4 worm cellular contexts compared by ENCODE assay signal in the genomic region with DNA sequence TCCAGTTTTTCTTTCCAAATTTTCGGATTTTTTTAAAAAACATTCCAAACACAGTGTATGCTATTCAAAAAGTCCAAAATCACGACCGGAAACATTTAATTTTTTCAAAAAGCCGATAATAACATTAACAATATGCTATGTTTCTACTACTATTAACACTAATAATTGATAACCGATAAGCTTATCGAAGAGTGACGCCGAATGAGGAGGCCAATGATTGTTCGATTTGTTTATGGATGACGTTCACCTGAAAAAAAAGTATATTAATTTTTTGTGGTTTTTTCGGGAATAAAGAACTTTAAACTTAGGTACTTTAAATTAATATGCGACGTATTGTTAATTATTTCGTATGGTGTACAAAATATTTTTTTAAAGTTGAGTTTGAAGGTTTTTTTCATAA.
A peak's percentile ranks its signal among the peaks of the same experiment; 100 is the strongest.
TF ChIP-seq lines count a peak whose summit lies in the region.

No protein-coding gene starts in this region.

TF ChIP-seq in whole organism, L2 larva, 48 proteins besides CTCF, POLR2A, EP300 and RAD21:
- peak; percentile 78 for TF ChIP-seq fos-1 (tag; optimal IDR thresholded peaks at IDR 0.05; lab: Kevin White, UChicago)
- no peak for TF ChIP-seq dmd-4 (tag; optimal IDR thresholded peaks at IDR 0.05; lab: Kevin White, UChicago)

TF ChIP-seq in whole organism, L3 larva, 47 proteins besides CTCF, POLR2A, EP300 and RAD21:
- TF ChIP-seq nhr-77 (tag; optimal IDR thresholded peaks at IDR 0.05; lab: Kevin White, UChicago) (no peak), elt-2 (tag; optimal IDR thresholded peaks at IDR 0.05; lab: Kevin White, UChicago) (peak; percentile 75)

TF ChIP-seq in whole organism, L4 larva, 104 proteins besides CTCF, POLR2A, EP300 and RAD21:
- TF ChIP-seq ztf-11 (tag; optimal IDR thresholded peaks at IDR 0.05; lab: Kevin White, UChicago) (no peak), daf-16 (GFP tag; optimal IDR thresholded peaks at IDR 0.05; lab: Kevin White, UChicago) (no peak), daf-16 (tag; optimal IDR thresholded peaks at IDR 0.05; lab: Kevin White, UChicago) (peak; percentile 47), pqm-1 (tag; optimal IDR thresholded peaks at IDR 0.05; lab: Kevin White, UChicago) (peak; percentile 62), dmd-6 (GFP tag; IDR thresholded peaks at IDR 0.05; lab: Robert Waterston, UW) (0 out of 2 replicates have a peak, but pooled peaks have one; percentile 5)
TF ChIP-seq in whole organism, L4 larva: peak in this region for 3.

TF ChIP-seq in whole organism, late embryonic, 69 proteins besides CTCF, POLR2A, EP300 and RAD21:
- TF ChIP-seq elt-2 (tag; optimal IDR thresholded peaks at IDR 0.05; lab: Kevin White, UChicago) (peak; percentile 41), ceh-9 (tag; optimal IDR thresholded peaks at IDR 0.05; lab: Kevin White, UChicago) (no peak)
